Fruit fly (Drosophila melanogaster): ENCODE data around the gene bbg.

- no peak for TF ChIP-seq insv (optimal IDR thresholded peaks at IDR 0.05)
- no peak for TF ChIP-seq psq (optimal IDR thresholded peaks at IDR 0.05)
Observed at dm6 chr3L:14513286-14513685, 22.8 kb downstream of the bbg start.

Measured in Kc167 (cell line).